Worm (Caenorhabditis elegans) whole organism, dauer: ENCODE results near the gene akt-1.

Source experiments
- unc-62 ChIP-seq: sonication (generic microtip); optimal IDR thresholded peaks from 2 replicates; lab custom pipeline; 2017; ENCODE audit warnings: missing biosample characterization, missing genetic modification reagents, missing genetic modification characterization

akt-1 gene

DNA sequence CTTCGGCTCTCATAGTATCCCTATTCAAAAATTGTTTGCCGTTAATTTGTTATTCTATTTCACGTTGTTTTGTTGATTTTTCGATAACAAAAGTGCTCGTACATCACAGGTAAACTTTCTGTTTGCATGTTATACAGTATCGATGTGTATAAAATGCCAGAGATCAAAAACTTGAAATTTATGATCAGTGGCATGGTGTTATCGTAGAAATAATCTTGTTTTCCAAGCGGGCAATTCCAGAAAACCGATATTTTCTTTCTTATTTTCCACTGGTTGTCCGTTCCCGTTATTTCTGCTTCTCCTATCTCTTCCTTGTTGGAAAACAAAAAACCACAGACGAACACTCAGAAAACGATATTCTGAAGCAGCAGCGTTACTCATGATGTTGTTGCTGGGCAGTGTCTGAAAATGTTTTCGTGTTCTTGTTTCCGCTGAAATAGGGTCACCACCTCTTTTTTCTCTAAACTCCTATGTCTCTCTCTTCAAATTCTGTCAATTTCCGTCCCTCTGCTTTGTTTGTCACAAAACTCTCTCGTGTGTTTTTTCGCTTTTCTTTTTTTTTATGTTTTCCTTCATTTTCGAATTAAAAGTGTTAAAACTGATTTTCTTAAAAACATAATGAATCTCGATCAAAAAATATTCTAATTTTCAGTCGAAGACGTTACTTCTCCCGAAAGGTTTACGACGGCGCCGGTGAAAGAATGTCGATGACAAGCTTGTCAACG, at the start of gene akt-1:
akt-1 (plus strand) TSS at position 651 of the 725 bp plus-strand sequence.
- no peak for TF ChIP-seq unc-62

DNA sequence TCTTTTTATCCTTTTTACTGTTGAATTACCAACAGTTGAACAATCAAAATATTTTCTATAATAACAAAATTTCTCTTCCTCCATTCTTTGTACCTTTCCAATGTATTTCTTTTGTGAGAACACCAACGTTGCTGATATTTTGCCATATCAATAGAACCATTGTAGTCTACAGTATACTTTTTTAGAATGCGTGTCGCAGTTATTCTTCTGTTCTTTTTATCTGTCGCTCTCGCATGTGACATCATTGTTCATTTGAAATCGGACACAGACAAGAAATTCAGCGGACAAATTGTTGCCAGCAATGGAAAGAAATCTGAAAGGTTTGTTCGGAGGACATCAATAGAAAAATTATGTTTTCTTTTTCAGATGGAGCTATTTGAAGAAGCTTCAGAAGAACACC, 46.8 kb upstream of the akt-1 start, which contains the start of gene ZK856.7:
ZK856.7 (plus strand) TSS at position 186 of the 400 bp plus-strand sequence.
- TF ChIP-seq unc-62, result no peak

DNA sequence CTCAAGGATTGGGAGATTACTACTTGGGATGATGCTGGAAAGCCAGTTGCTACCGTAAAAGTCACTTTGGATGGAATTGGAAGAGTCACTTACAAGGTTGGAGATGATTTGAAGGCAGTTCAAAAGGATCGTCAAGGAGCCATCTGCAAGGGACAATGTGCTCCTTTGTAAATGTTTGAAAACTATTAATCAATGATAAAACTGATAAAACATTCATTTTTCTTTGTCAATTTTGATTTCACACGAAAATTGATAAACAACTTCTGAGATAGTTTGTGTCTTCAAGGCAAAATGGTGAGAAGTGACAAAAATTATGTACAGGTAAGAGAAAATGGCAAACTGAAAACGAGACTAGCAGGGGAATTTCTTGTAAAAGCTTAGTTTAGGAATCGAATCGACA, 46.4 kb upstream of the akt-1 start:
- TF ChIP-seq unc-62, result no peak

DNA sequence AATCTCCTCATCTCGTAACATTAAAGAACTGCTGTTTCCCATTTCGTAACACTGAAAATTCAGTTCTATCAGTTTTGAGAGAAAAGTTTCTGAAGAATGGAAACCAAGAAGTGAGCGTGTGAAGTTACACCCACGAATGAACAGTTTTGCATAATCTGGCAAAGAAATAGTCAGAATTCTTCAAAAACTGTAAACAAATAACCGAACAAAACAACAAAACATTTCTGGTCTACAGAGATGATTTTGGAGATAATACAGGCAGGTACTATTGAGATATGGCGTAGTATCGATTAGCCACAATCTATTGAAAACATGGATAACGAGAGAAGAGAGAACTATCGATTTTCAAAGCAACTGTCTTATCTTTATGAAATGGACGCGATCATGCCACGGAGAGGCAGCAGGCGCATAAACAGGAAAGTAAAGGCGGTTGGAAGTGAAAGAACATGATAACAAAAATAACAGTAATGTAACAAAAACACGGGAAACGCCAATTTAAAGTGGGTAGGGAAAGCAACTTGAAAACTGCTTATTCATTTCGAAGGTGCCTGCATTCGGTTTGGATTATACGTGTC, 45.2 kb upstream of the akt-1 start, which contains the start of gene chpf-1:
chpf-1 (minus strand) TSS at position 51 of the 575 bp plus-strand sequence.
- TF ChIP-seq unc-62, result no peak

DNA sequence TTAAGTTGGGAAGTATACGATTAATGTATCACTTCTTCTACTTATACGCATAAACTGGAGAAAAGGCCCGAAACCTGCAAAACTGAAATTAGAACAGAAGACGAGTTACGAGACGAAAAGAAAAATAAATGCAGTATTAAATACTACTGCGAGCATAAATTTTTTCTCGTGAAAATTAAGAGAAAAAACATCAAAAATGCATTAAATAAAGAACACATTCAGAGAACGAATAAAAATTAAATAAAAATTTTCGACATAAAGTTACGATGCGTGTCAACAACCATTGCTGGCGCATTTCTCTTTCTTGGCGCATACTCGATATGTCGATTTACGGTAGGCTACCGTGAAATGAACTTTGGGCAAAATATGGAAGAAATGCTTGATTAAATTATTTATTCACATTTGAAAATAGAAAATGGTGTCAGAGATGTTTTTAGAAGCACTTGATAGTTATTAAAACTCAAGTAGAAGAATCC, 43.8 kb upstream of the akt-1 start, which contains the start of the genes ZK856.19 and ZK856.11:
ZK856.19 (minus strand) TSS at position 51 of the 476 bp plus-strand sequence.
ZK856.11 (minus strand) TSS at position 76 of the 476 bp plus-strand sequence.
- TF ChIP-seq unc-62, result no peak

DNA sequence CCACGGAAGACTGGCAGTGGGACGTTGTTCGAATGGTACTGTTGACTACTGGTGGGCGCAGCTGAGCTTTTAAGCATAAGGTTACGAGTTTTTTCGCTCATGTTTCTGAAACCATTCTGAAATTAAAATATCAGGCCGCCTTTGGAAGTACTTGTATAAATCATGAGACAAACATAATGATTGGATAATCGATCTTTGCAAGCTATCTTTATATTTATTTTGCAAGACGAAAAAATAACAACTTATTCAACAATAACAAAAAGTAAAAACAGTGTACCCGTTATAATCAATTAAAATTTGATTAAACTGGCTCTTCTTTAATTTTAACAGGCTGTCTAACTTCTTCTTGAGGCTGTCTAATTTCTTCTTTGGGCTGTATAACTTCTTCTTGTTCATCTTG, 43.2 kb upstream of the akt-1 start, which contains the start of gene ZK856.16:
ZK856.16 (minus strand) TSS at position 101 of the 400 bp plus-strand sequence.
- no peak for TF ChIP-seq unc-62

DNA sequence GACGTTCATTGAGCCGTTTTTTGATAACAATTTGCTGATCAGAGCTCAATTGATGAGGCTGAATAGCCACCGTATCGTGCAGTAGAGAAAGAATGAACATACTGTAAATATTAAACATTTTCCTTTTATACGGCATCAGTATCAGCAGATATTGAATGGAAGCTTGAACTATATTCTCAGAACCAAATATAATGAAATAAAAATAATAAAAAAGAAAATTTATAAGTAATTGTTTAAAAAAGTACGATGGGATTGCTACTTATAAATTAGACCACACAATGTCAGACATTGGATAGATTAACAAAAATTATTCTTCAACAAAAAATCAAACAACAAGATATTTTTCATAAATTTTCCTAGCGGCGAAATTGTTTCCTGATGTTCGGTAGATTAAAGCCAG, 42.2 kb upstream of the akt-1 start, which contains the start of gene rpc-25:
rpc-25 (minus strand) TSS at position 101 of the 400 bp plus-strand sequence.
- no peak for TF ChIP-seq unc-62

DNA sequence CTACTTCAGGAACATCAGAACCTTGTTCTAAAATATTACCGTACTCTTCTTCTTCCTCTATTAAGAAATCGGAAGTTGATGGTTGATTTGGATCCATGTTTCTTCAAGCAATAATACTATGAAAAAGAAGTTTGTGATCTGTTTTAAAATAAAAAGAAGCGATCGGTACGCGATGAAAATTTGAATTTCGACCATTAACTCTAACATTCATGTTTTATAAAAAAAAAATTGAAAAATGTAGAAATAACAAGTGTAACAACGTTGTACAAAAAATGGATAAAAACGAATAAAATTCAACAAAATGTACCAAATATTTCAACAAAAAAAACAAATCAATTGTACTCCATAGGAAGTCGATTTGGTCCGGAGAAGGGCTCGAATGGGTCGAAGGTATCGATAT, 38.5 kb upstream of the akt-1 start, which contains the start of gene tftc-3:
tftc-3 (minus strand) TSS at position 101 of the 400 bp plus-strand sequence.
- no peak for TF ChIP-seq unc-62

DNA sequence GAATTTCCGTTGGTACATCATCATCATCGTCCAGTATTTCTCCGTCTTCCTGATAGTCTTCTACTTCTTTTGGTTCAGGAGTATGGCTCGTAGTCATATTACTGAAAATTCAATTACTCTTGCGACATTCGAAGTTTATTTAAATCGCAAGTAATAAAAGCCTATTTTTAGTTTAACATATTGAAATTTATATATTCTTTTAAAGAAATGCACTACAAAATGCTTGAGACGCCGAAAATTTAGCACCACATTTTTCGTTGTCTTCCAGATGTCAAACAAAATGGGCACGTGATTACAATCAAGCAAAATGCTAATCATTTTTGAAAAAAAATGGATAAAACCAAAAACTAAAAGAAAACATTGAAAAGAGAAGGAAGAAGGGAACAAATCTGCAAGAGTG, 36.7 kb upstream of the akt-1 start, which contains the start of gene zhit-3:
zhit-3 (minus strand) TSS at position 101 of the 400 bp plus-strand sequence.
- TF ChIP-seq unc-62, result no peak

DNA sequence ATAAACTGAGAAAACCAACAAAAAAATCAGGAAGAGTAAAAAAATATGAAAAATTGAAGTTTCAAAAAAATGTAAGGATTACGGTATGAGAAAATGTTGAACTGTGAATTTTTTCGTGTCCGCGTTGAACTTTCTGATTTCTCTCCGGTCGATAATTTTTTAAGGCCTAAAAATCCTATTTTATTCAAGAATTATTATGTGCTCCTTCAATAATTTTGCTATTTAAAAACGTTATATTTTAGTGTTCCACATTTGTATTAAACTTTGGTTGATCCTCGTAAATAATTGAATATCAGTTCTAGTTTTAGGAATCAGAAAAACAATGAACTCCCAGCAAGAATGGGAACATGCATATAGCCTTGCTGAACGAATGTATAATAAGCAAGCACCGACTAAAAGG, 36.1 kb upstream of the akt-1 start, which contains the start of gene hpo-40:
hpo-40 (plus strand) TSS at position 301 of the 400 bp plus-strand sequence.
- no peak for TF ChIP-seq unc-62

DNA sequence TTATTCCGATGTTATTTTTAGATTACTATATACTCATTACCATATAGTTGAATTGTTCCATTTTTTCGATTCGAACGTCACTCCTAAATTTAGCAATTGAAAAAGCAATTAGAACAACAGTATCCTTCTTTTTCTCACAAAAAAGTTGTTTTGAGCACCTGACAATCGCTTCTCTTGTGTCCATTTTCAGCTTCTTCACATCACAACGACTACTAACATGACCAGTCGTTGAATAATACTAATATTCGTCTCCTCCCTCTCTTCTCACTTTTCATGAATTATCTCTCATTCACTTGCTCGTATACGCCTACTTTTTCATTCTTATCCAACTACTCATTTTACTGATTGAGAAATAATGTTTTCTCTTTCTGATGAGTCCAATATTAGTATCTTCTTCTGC, 32.0 kb upstream of the akt-1 start, which contains the start of gene ZK856.14:
ZK856.14 (plus strand) TSS at position 301 of the 400 bp plus-strand sequence.
- TF ChIP-seq unc-62, result no peak

DNA sequence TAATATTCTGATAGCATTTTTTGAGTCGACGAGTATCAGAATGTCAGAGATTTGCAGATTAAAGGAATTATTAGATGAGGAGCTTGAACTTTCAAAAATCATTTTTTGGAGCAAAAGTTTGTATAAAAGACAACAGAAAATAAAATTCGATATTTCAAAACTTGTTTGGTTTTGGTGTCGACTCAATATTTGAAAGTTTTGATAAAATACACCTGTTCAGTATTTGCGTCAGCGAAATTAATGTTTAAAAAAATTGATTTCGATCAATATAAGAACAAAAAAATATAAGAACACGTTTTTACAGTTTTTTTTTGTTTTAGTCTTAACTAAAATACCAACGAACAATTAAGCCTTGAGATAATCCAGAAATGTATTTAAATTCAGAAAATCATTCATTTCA, 28.1 kb upstream of the akt-1 start, which contains the start of gene C12D8.13:
C12D8.13 (minus strand) TSS at position 101 of the 400 bp plus-strand sequence.
- TF ChIP-seq unc-62, result no peak

DNA sequence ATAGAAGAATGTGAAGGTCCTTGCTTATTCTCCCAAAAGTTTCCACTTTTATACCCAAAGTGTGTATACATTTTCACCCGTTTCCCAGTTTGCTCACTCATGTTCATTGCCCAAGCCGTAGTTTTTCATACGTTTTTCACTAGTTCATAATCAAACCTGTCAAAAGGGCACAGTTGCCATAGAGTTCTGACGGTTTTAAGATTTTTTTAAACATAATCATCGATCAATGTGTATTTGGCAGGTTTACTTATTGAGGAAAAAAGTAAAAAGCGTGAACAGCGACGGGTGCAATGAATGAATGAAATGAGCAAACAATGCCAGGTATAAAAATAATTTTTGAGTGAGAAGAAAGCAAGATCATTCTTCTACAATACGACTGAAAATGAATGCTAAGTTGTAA, 27.4 kb upstream of the akt-1 start, which contains the start of the genes fipr-5 and fipr-9:
fipr-5 (minus strand) TSS at position 101 of the 400 bp plus-strand sequence.
fipr-9 (plus strand) TSS at position 346 of the 400 bp plus-strand sequence.
- no peak for TF ChIP-seq unc-62

DNA sequence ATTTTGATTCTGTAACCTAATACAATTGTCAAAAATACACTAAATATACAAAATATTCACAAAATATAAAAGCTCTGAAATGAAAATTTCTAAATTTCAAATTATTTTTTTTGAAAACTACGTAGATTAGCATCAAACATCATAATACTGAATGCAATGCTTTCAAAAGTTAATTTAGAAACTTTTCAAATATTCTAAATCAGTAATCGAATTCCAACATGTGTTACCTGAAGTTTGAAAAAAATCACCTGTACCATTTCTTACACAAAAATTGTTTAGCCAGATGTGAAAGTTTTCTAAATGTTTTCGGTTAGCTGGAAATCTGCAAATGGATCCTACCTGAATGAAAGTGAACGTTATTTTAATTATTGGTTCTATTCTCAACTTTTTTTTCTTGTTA, 26.7 kb upstream of the akt-1 start, which contains the start of gene C12D8.20:
C12D8.20 (plus strand) TSS at position 301 of the 400 bp plus-strand sequence.
- TF ChIP-seq unc-62, result no peak

DNA sequence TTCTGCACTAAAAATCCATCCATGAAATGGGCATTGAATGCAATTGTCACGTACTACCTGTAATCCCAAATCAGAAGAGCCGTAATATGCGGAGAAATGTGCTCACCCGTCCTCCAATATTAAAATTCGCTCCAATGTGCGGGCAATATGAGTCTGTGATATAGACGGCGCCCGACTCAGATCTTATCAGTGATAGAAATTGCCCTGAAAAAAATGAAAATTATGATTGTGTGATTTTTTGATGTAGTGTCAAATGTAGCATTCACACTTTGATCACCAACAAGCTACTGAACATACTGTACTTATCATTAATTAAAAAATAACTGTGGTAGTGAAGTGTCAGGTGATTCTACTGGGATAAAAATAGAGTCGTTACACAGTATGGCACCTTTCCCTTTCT, 24.1 kb upstream of the akt-1 start:
- TF ChIP-seq unc-62, result no peak

DNA sequence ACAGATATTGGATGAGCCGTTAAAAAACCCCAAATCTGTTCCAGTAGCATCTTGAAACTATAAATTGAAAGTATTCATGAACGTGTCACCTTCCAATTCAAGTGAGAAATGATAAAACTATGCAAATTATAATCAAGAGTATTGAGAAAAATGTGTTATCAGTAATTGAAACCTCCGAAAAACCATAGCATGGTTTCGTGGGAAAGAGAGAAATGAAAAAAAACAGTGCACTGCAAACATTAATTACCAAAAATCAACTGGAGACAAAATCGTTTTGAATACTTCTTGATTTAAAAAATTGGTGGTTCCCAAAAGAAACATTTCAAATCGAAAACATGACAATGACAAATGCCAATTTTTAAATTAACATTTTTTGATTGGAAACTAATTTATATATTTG, 23.1 kb upstream of the akt-1 start, which contains the start of gene daf-36:
daf-36 (minus strand) TSS at position 101 of the 400 bp plus-strand sequence.
- TF ChIP-seq unc-62, result no peak

DNA sequence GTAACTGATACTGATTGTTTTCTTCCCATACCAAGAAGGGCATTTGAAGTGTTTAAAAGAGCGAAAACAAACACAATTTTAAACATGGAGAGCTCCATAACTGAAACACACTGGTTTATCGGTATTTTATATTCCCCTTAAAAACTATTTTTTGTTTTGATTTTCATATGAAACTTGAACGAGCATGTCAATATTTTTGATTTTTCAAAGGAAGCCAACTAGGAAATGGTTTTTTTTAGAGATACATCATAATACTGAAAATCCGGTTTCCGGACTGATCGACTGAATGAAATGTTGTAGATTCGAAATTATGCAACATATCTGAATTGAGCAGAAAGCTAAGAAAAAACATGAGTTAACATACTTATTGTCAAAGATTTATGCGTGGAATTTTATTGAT, 21.4 kb upstream of the akt-1 start, which contains the start of gene ttr-19:
ttr-19 (minus strand) TSS at position 101 of the 400 bp plus-strand sequence.
- TF ChIP-seq unc-62, result no peak
